Worm (Caenorhabditis elegans): ENCODE results near the gene F41G4.8.
A peak's percentile ranks its signal among the peaks of the same experiment; 100 is the strongest.

F41G4.8 gene

DNA sequence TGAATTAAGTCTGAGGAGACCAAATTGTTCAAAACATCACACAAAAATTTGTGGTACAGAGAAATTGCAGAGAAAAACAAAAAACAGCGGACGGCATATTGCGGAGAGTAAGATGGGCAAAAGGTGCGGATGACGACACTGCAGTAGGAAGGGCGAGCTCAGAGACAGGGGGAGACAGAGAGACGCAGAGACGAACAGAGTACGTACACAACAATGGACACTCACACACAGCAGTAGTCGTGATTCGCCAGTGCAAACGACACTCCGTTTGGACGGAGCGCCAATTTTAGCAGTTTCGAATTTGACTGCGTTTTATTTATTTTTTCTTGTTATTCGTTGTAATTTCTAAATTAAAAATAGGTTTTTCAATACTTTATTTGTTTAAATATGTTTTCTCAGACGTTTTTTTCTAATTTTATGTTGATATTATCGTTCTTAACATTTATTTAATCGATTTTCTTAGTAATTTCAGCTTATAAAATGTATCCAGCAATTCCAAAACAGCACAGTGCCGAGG lies 27.7 kb upstream of the F41G4.8 start, which contains the start of gene T20F7.1:
T20F7.1 (plus strand) TSS at position 467 of the 517 bp plus-strand sequence.
- TF ChIP-seq nhr-102 (tag; optimal IDR thresholded peaks at IDR 0.05) (peak; percentile 6), ces-1 (GFP tag; optimal IDR thresholded peaks at IDR 0.05) (no peak), zag-1 (tag; optimal IDR thresholded peaks at IDR 0.05) (no peak), ztf-7 (tag; optimal IDR thresholded peaks at IDR 0.05) (no peak), nhr-10 (tag; optimal IDR thresholded peaks at IDR 0.05) (no peak), dpl-1 (GFP tag; optimal IDR thresholded peaks at IDR 0.05) (peak; percentile 43), unc-130 (GFP tag; optimal IDR thresholded peaks at IDR 0.05) (no peak), pqm-1 (tag; optimal IDR thresholded peaks at IDR 0.05) (no peak), arid-1 (GFP tag; conservative IDR thresholded peaks at IDR 0.05) (0 out of 2 replicates have a peak, but pooled peaks have one; percentile 45), T26A8.4 (GFP tag; IDR thresholded peaks at IDR 0.05) (0 out of 2 replicates have a peak, but pooled peaks have one; percentile 24), zip-11 (GFP tag; IDR thresholded peaks at IDR 0.05) (no peak), R02D3.7 (tag; optimal IDR thresholded peaks at IDR 0.05) (no peak), gei-8 (GFP tag; optimal IDR thresholded peaks at IDR 0.05) (no peak), dmd-9 (GFP tag; IDR thresholded peaks at IDR 0.05) (no peak), zfp-3 (GFP tag; conservative IDR thresholded peaks at IDR 0.05) (no peak), tra-1 (GFP tag; IDR thresholded peaks at IDR 0.05) (peak; percentile 42; the same call in 1 of the 2 replicates), pha-4 (GFP tag; IDR thresholded peaks at IDR 0.05) (no peak), pha-4 (tag; optimal IDR thresholded peaks at IDR 0.05) (peak; percentile 30), zip-2 (tag; optimal IDR thresholded peaks at IDR 0.05) (no peak), F37D6.2 (tag; optimal IDR thresholded peaks at IDR 0.05) (peak; percentile 16), mxl-2 (GFP tag; conservative IDR thresholded peaks at IDR 0.05) (no peak), lin-1 (GFP tag; IDR thresholded peaks at IDR 0.05) (peak; percentile 38; the same call in 1 of the 2 replicates), mxl-3 (GFP tag; optimal IDR thresholded peaks at IDR 0.05) (peak; percentile 62), ceh-82 (tag; optimal IDR thresholded peaks at IDR 0.05) (no peak), F49E8.2 (tag; optimal IDR thresholded peaks at IDR 0.05; ENCODE audit: borderline replicate concordance) (no peak), ceh-20 (GFP tag; IDR thresholded peaks at IDR 0.05) (0 out of 2 replicates have a peak, but pooled peaks have one; percentile 56), nhr-28 (tag; optimal IDR thresholded peaks at IDR 0.05) (peak; percentile 60), mdl-1 (tag; optimal IDR thresholded peaks at IDR 0.05) (peak; percentile 21 to 67), fos-1 (tag; optimal IDR thresholded peaks at IDR 0.05) (no peak), Y5F2A.4 (GFP tag; optimal IDR thresholded peaks at IDR 0.05) (no peak), hlh-11 (tag; optimal IDR thresholded peaks at IDR 0.05) (peak; percentile 86), nhr-6 (tag; optimal IDR thresholded peaks at IDR 0.05) (peak; percentile 17), mes-2 (tag; optimal IDR thresholded peaks at IDR 0.05; ENCODE audit: poor library complexity, severe bottlenecking) (peak; percentile 84), hlh-30 (tag; optimal IDR thresholded peaks at IDR 0.05; ENCODE audit: insufficient read depth) (peak; percentile 84), aha-1 (tag) (peak; percentile 82), daf-12 (tag; optimal IDR thresholded peaks at IDR 0.05) (no peak), nhr-25 (tag; optimal IDR thresholded peaks at IDR 0.05; ENCODE audit: borderline replicate concordance, insufficient read depth) (no peak), fkh-10 (GFP tag; optimal IDR thresholded peaks at IDR 0.05) (no peak), zfp-2 (tag; optimal IDR thresholded peaks at IDR 0.05) (no peak), madf-9 (GFP tag; conservative IDR thresholded peaks at IDR 0.05) (no peak), lin-13 (GFP tag; optimal IDR thresholded peaks at IDR 0.05) (no peak), T20F7.1 (GFP tag; optimal IDR thresholded peaks at IDR 0.05) (no peak), ceh-28 (tag; optimal IDR thresholded peaks at IDR 0.05) (no peak), dmd-6 (GFP tag; IDR thresholded peaks at IDR 0.05) (peak; percentile 73), vab-7 (GFP tag; IDR thresholded peaks at IDR 0.05) (no peak), rbr-2 (tag; optimal IDR thresholded peaks at IDR 0.05) (peak; percentile 79), nhr-111 (GFP tag; optimal IDR thresholded peaks at IDR 0.05) (no peak), ceh-62 (tag; optimal IDR thresholded peaks at IDR 0.05) (no peak), ZK546.5 (tag; optimal IDR thresholded peaks at IDR 0.05) (no peak), mep-1 (tag; optimal IDR thresholded peaks at IDR 0.05) (no peak), snpc-1.2 (GFP tag; IDR thresholded peaks at IDR 0.05) (no peak)

Measured in whole organism, L4 larva.